Fruit fly (Drosophila melanogaster): ENCODE data around the gene CG17568.

dm6 chr2L:19137494-19138360 lies 43.8 kb downstream of the CG17568 start:
- TF ChIP-seq Ets98B (GFP tag; IDR thresholded peaks at IDR 0.05) (no peak), CG13204 (GFP tag; optimal IDR thresholded peaks at IDR 0.05) (no peak), CG4496 (GFP tag; IDR thresholded peaks at IDR 0.05) (no peak), CG9948 (tag; optimal IDR thresholded peaks at IDR 0.05) (no peak), CG10348 (GFP tag; IDR thresholded peaks at IDR 0.05) (no peak), CG15710 (tag; optimal IDR thresholded peaks at IDR 0.05) (no peak)
